Fruit fly (Drosophila melanogaster): ENCODE data around the gene Vps45.

Vps45 gene

dm6 chr3R:9527907-9528842 is 35.5 kb upstream of the Vps45 start (continued):
- peak; percentile 37 for TF ChIP-seq TFAM (GFP tag; optimal IDR thresholded peaks at IDR 0.05)
- TF ChIP-seq CG4404 (GFP tag; IDR thresholded peaks at IDR 0.05) = peak; percentile 70
- TF ChIP-seq ems (GFP tag; optimal IDR thresholded peaks at IDR 0.05) = peak; percentile 93
- peak; percentile 90 for TF ChIP-seq repo (GFP tag; optimal IDR thresholded peaks at IDR 0.05)
- TF ChIP-seq CG17361 (GFP tag; IDR thresholded peaks at IDR 0.05) = peak; percentile 86
- TF ChIP-seq Oli (tag; optimal IDR thresholded peaks at IDR 0.05) = peak; percentile 75
- TF ChIP-seq CG10147 (GFP tag; optimal IDR thresholded peaks at IDR 0.05) = peak; percentile 84
- TF ChIP-seq ab (GFP tag; optimal IDR thresholded peaks at IDR 0.05) = peak; percentile 65
- peak; percentile 90 for TF ChIP-seq CG6175 (GFP tag; IDR thresholded peaks at IDR 0.05)
- no peak for TF ChIP-seq CG7963 (GFP tag; IDR thresholded peaks at IDR 0.05; ENCODE audit: partially characterized antibody)
- TF ChIP-seq so (GFP tag; IDR thresholded peaks at IDR 0.05) = peak; percentile 87; the same call in 2 of the 3 replicates
- TF ChIP-seq Hey (tag; optimal IDR thresholded peaks at IDR 0.05) = peak; percentile 66
- peak; percentile 68; the same call in 1 of the 2 replicates for TF ChIP-seq bowl (GFP tag; IDR thresholded peaks at IDR 0.05)
- TF ChIP-seq peb (GFP tag; IDR thresholded peaks at IDR 0.05) = peak; percentile 65; the same call in 1 of the 2 replicates
- TF ChIP-seq CG4820 (GFP tag; optimal IDR thresholded peaks at IDR 0.05) = peak; percentile 81
- peak; percentile 87 for TF ChIP-seq org-1 (GFP tag; optimal IDR thresholded peaks at IDR 0.05)
- peak; percentile 56 for TF ChIP-seq CG30431 (GFP tag; optimal IDR thresholded peaks at IDR 0.05)
- no peak for TF ChIP-seq oc (tag; optimal IDR thresholded peaks at IDR 0.05)
- TF ChIP-seq grn (GFP tag; optimal IDR thresholded peaks at IDR 0.05) = peak; percentile 70
- peak; percentile 84; the same call in 2 of the 3 replicates for TF ChIP-seq C15 (GFP tag; IDR thresholded peaks at IDR 0.05)
- no peak for TF ChIP-seq sim (GFP tag; IDR thresholded peaks at IDR 0.05)
- TF ChIP-seq CG15269 (tag; optimal IDR thresholded peaks at IDR 0.05) = peak; percentile 87
- TF ChIP-seq hth (optimal IDR thresholded peaks at IDR 0.05) = no peak
- TF ChIP-seq CG18599 (GFP tag; optimal IDR thresholded peaks at IDR 0.05) = peak; percentile 97
- peak; percentile 91 for TF ChIP-seq bab2 (GFP tag; optimal IDR thresholded peaks at IDR 0.05)
- TF ChIP-seq CG9437 (GFP tag; optimal IDR thresholded peaks at IDR 0.05) = peak; percentile 61
- TF ChIP-seq CG34422 (GFP tag; IDR thresholded peaks at IDR 0.05) = peak; percentile 93
- peak; percentile 17 for TF ChIP-seq CG7271 (tag; optimal IDR thresholded peaks at IDR 0.05)
- TF ChIP-seq bbx (GFP tag; IDR thresholded peaks at IDR 0.05; ENCODE audit: partially characterized antibody) = no peak; the same call in 1 of the 2 replicates
- TF ChIP-seq dm (GFP tag; optimal IDR thresholded peaks at IDR 0.05) = peak; percentile 54
- peak; percentile 90 for TF ChIP-seq HLH3B (GFP tag; IDR thresholded peaks at IDR 0.05)
- TF ChIP-seq amos (GFP tag; IDR thresholded peaks at IDR 0.05; ENCODE audit: partially characterized antibody) = no peak
- TF ChIP-seq MESR4 (GFP tag; optimal IDR thresholded peaks at IDR 0.05) = peak; percentile 10
- TF ChIP-seq vnd (GFP tag; IDR thresholded peaks at IDR 0.05; ENCODE audit: partially characterized antibody) = 0 out of 3 replicates have a peak, but pooled peaks have one; percentile 23
- TF ChIP-seq nerfin-1 (tag; optimal IDR thresholded peaks at IDR 0.05) = no peak
- peak; percentile 94 for TF ChIP-seq caup (GFP tag; optimal IDR thresholded peaks at IDR 0.05; ENCODE audit: severe bottlenecking)
- peak in 1 of 2 experiments; percentile 65 for TF ChIP-seq Hr51 (GFP tag; optimal IDR thresholded peaks at IDR 0.05)
- TF ChIP-seq pum (GFP tag; optimal IDR thresholded peaks at IDR 0.05) = peak; percentile 82
- no peak for TF ChIP-seq prd (optimal IDR thresholded peaks at IDR 0.05)
- peak; percentile 92 for TF ChIP-seq prd (GFP tag; IDR thresholded peaks at IDR 0.05)
- TF ChIP-seq Dp (GFP tag; optimal IDR thresholded peaks at IDR 0.05) = no peak
- peak; percentile 95 for TF ChIP-seq ind (GFP tag; optimal IDR thresholded peaks at IDR 0.05)
- peak; percentile 85 for TF ChIP-seq CG18764 (GFP tag; optimal IDR thresholded peaks at IDR 0.05)
- TF ChIP-seq zen2 (GFP tag; IDR thresholded peaks at IDR 0.05; ENCODE audit: partially characterized antibody) = no peak
- TF ChIP-seq Ets65A (GFP tag) = peak; percentile 98
- no peak for TF ChIP-seq hb (GFP tag; IDR thresholded peaks at IDR 0.05; ENCODE audit: partially characterized antibody)
- peak; percentile 69 for TF ChIP-seq Sox100B (GFP tag; optimal IDR thresholded peaks at IDR 0.05)
- peak; percentile 78 for TF ChIP-seq CG10959 (GFP tag; IDR thresholded peaks at IDR 0.05)

Data from whole organism, embryonic.